Fruit fly (Drosophila melanogaster) whole organism, embryonic: ENCODE measurements around the gene nonC.

ENCODE experiments used
- Atf3 ChIP-seq: fragments of 200-800 bp; sonication (Bioruptor generic); optimal IDR thresholded peaks from 3 replicates; lab custom pipeline; 2016; ENCODE audit warnings: missing biosample characterization, missing genetic modification characterization
- Atf6 ChIP-seq: fragments of 200-800 bp; sonication (Bioruptor generic); IDR thresholded peaks from 2 replicates; pipeline ENCODE4 v1.3.6; 2022; ENCODE audit warnings: missing biosample characterization, missing genetic modification characterization
- C15 ChIP-seq: fragments of 200-800 bp; sonication (Bioruptor generic); IDR thresholded peaks from 3 replicates; pipeline ENCODE4 v1.3.6; 2022; ENCODE audit warnings: missing biosample characterization, missing genetic modification characterization
- CG11093 ChIP-seq: fragments of 200-800 bp; sonication (Bioruptor generic); IDR thresholded peaks from 3 replicates; pipeline ENCODE4 v1.3.6; 2022; ENCODE audit warnings: missing biosample characterization, missing genetic modification characterization
- CG13775 ChIP-seq: fragments of 200-800 bp; sonication (Bioruptor generic); optimal IDR thresholded peaks from 3 replicates; lab custom pipeline; 2017; ENCODE audit warnings: missing biosample characterization, mild to moderate bottlenecking, missing genetic modification characterization
- CG1603 ChIP-seq: fragments of 200-800 bp; sonication (Bioruptor generic); optimal IDR thresholded peaks from 2 replicates; lab custom pipeline; 2019; ENCODE audit warnings: missing biosample characterization, mild to moderate bottlenecking, missing genetic modification characterization, moderate library complexity
- CG1647 ChIP-seq: fragments of 200-800 bp; sonication (Bioruptor generic); optimal IDR thresholded peaks from 3 replicates; lab custom pipeline; 2016; ENCODE audit warnings: missing biosample characterization, missing genetic modification characterization
- CG1792 ChIP-seq: fragments of 200-800 bp; sonication (Bioruptor generic); optimal IDR thresholded peaks from 2 replicates; lab custom pipeline; 2016; ENCODE audit warnings: missing biosample characterization, missing genetic modification characterization
- CG18599 ChIP-seq: fragments of 200-800 bp; sonication (Bioruptor generic); optimal IDR thresholded peaks from 3 replicates; lab custom pipeline; 2017; ENCODE audit warnings: missing biosample characterization, missing genetic modification characterization, mild to moderate bottlenecking, moderate library complexity, missing genetic modification reagents
- CG18619 ChIP-seq: fragments of 200-800 bp; sonication (Bioruptor generic); optimal IDR thresholded peaks from 3 replicates; lab custom pipeline; 2017; ENCODE audit warnings: missing biosample characterization, mild to moderate bottlenecking, missing genetic modification characterization
- CG30403 ChIP-seq: fragments of 200-800 bp; sonication (Bioruptor generic); optimal IDR thresholded peaks from 3 replicates; lab custom pipeline; 2016; ENCODE audit warnings: missing biosample characterization, missing genetic modification characterization
- CG30431 ChIP-seq: fragments of 200-800 bp; sonication (Bioruptor generic); optimal IDR thresholded peaks from 2 replicates; lab custom pipeline; 2017; ENCODE audit warnings: missing biosample characterization, missing genetic modification characterization
- CG3995 ChIP-seq: fragments of 200-800 bp; sonication (Bioruptor generic); optimal IDR thresholded peaks from 3 replicates; lab custom pipeline; 2016; ENCODE audit warnings: missing biosample characterization, missing genetic modification characterization
- CG4854 ChIP-seq: fragments of 200-800 bp; sonication (Bioruptor generic); optimal IDR thresholded peaks from 2 replicates; lab custom pipeline; 2016; ENCODE audit warnings: missing biosample characterization, missing genetic modification characterization, inconsistent platforms
- CG6689 ChIP-seq: fragments of 200-800 bp; sonication (Bioruptor generic); IDR thresholded peaks from 2 replicates; pipeline ENCODE4 v1.3.6; 2022; ENCODE audit warnings: missing biosample characterization, missing genetic modification characterization
- CG6854 ChIP-seq: fragments of 200-800 bp; sonication (Bioruptor generic); optimal IDR thresholded peaks from 3 replicates; lab custom pipeline; 2017; ENCODE audit warnings: missing biosample characterization, mild to moderate bottlenecking, missing genetic modification characterization
- CG7928 ChIP-seq: fragments of 200-800 bp; sonication (Bioruptor generic); optimal IDR thresholded peaks from 2 replicates; lab custom pipeline; 2017; ENCODE audit warnings: missing biosample characterization, mild to moderate bottlenecking, missing genetic modification characterization
- CG8478 ChIP-seq: fragments of >200 bp; optimal IDR thresholded peaks from 2 replicates; lab custom pipeline; 2018
- CG8765 ChIP-seq: fragments of 200-800 bp; sonication (Bioruptor generic); IDR thresholded peaks from 2 replicates; pipeline ENCODE4 v1.3.6; 2022; ENCODE audit warnings: missing biosample characterization, missing genetic modification characterization
- Dip2 ChIP-seq: fragments of 200-800 bp; sonication (Bioruptor generic); IDR thresholded peaks from 2 replicates; pipeline ENCODE4 v1.3.6; 2022; ENCODE audit warnings: missing biosample characterization, missing genetic modification characterization
- HLH54F ChIP-seq: fragments of 200-800 bp; sonication (Bioruptor generic); optimal IDR thresholded peaks from 3 replicates; lab custom pipeline; 2016; ENCODE audit warnings: missing biosample characterization, missing genetic modification characterization
- Kr ChIP-seq: fragments of 200-800 bp; sonication (Bioruptor generic); optimal IDR thresholded peaks from 2 replicates; lab custom pipeline; 2017; ENCODE audit warnings: missing biosample characterization, mild to moderate bottlenecking, missing genetic modification characterization
- Mes4 ChIP-seq: fragments of 200-800 bp; sonication (Bioruptor generic); optimal IDR thresholded peaks from 2 replicates; lab custom pipeline; 2016; ENCODE audit warnings: missing biosample characterization, missing genetic modification characterization
- Neu2 ChIP-seq: fragments of 200-800 bp; sonication (Bioruptor generic); optimal IDR thresholded peaks from 3 replicates; lab custom pipeline; 2016; ENCODE audit warnings: missing biosample characterization, missing genetic modification characterization, borderline replicate concordance
- Side ChIP-seq: fragments of 200-800 bp; sonication (Bioruptor generic); optimal IDR thresholded peaks from 2 replicates; lab custom pipeline; 2016; ENCODE audit warnings: missing biosample characterization, missing genetic modification characterization
- Usf ChIP-seq: fragments of 200-800 bp; sonication (Bioruptor generic); optimal IDR thresholded peaks from 2 replicates; lab custom pipeline; 2017; ENCODE audit warnings: missing genotype, missing biosample characterization, missing genetic modification characterization
- ara ChIP-seq: fragments of 200-800 bp; sonication (Bioruptor generic); IDR thresholded peaks from 2 replicates; pipeline ENCODE4 v1.3.6; 2022; ENCODE audit warnings: missing biosample characterization, missing genetic modification characterization
- ato ChIP-seq: fragments of 200-800 bp; sonication (Bioruptor generic); IDR thresholded peaks from 2 replicates; pipeline ENCODE4 v1.3.6; 2022; ENCODE audit warnings: missing biosample characterization, missing genetic modification characterization; ENCODE audit not compliant: partially characterized antibody
- bbx ChIP-seq: fragments of 200-800 bp; sonication (Bioruptor generic); IDR thresholded peaks from 2 replicates; pipeline ENCODE4 v1.3.6; 2022; ENCODE audit warnings: missing biosample characterization, missing genetic modification characterization; ENCODE audit not compliant: partially characterized antibody
- bcd ChIP-seq: fragments of 200-800 bp; sonication (Bioruptor generic); optimal IDR thresholded peaks from 2 replicates; lab custom pipeline; 2017; ENCODE audit warnings: missing biosample characterization, mild to moderate bottlenecking, missing genetic modification characterization
- chn ChIP-seq: fragments of 200-800 bp; sonication (Bioruptor generic); optimal IDR thresholded peaks from 2 replicates; lab custom pipeline; 2016; ENCODE audit warnings: missing biosample characterization, missing genetic modification characterization
- cwo ChIP-seq: fragments of 200-800 bp; sonication (Bioruptor generic); optimal IDR thresholded peaks from 3 replicates; lab custom pipeline; 2017; ENCODE audit warnings: missing biosample characterization, missing genetic modification characterization, mild to moderate bottlenecking, moderate library complexity, missing genetic modification reagents
- fru ChIP-seq: fragments of >200 bp; optimal IDR thresholded peaks from 2 replicates; lab custom pipeline; 2017
- gsb ChIP-seq: fragments of 200-800 bp; sonication (Bioruptor generic); IDR thresholded peaks from 2 replicates; pipeline ENCODE4 v1.3.6; 2022; ENCODE audit warnings: missing biosample characterization, missing genetic modification characterization
- hb ChIP-seq: fragments of 200-800 bp; sonication (Bioruptor generic); IDR thresholded peaks from 3 replicates; pipeline ENCODE4 v1.3.6; 2022; ENCODE audit warnings: missing biosample characterization, missing genetic modification characterization; ENCODE audit not compliant: partially characterized antibody
- insv ChIP-seq, 2 experiments: fragments of 200-800 bp; sonication (Bioruptor generic); optimal IDR thresholded peaks; 3 replicates each; lab custom pipeline; 2016 to 2018; ENCODE audit warnings: missing biosample characterization in 2 of 2, missing genetic modification characterization in 2 of 2
- kay ChIP-seq: fragments of 200-800 bp; sonication (Bioruptor generic); optimal IDR thresholded peaks from 2 replicates; lab custom pipeline; 2016; ENCODE audit warnings: missing biosample characterization, missing genetic modification characterization
- ken ChIP-seq: fragments of 200-800 bp; sonication (Bioruptor generic); IDR thresholded peaks from 3 replicates; pipeline ENCODE4 v1.3.6; 2022; ENCODE audit warnings: missing biosample characterization, missing genetic modification characterization
- klu ChIP-seq: fragments of 200-800 bp; sonication (Bioruptor generic); IDR thresholded peaks from 2 replicates; pipeline ENCODE4 v1.3.6; 2022; ENCODE audit warnings: missing biosample characterization, missing genetic modification characterization
- kni ChIP-seq: fragments of 200-800 bp; sonication (Bioruptor generic); optimal IDR thresholded peaks from 3 replicates; lab custom pipeline; 2017; ENCODE audit warnings: mild to moderate bottlenecking, missing biosample characterization, missing genetic modification reagents, missing genetic modification characterization
- knrl ChIP-seq: fragments of 200-800 bp; sonication (Bioruptor generic); IDR thresholded peaks from 3 replicates; pipeline ENCODE4 v1.3.6; 2022; ENCODE audit warnings: missing biosample characterization, missing genetic modification characterization; ENCODE audit not compliant: partially characterized antibody
- pho ChIP-seq: fragments of 200-800 bp; sonication (Bioruptor generic); optimal IDR thresholded peaks from 2 replicates; lab custom pipeline; 2016; ENCODE audit warnings: missing biosample characterization, missing genetic modification characterization
- ro ChIP-seq: fragments of 200-800 bp; sonication (Bioruptor generic); IDR thresholded peaks from 2 replicates; pipeline ENCODE4 v1.3.6; 2022; ENCODE audit warnings: missing biosample characterization, missing genetic modification characterization
- sens ChIP-seq: fragments of 200-800 bp; sonication (Bioruptor generic); peaks from one replicate; lab custom pipeline; 2016; ENCODE audit warnings: missing biosample characterization, missing genetic modification characterization
- sens-2 ChIP-seq: fragments of 200-800 bp; sonication (Bioruptor generic); IDR thresholded peaks from 2 replicates; pipeline ENCODE4 v1.3.6; 2022; ENCODE audit warnings: missing biosample characterization, missing genetic modification characterization
- sisA ChIP-seq: fragments of 200-800 bp; sonication (Bioruptor generic); IDR thresholded peaks from 2 replicates; pipeline ENCODE4 v1.3.6; 2022; ENCODE audit warnings: missing biosample characterization, missing genetic modification characterization
- stwl ChIP-seq: fragments of 200-800 bp; sonication (Bioruptor generic); optimal IDR thresholded peaks from 3 replicates; lab custom pipeline; 2018; ENCODE audit warnings: missing biosample characterization, mild to moderate bottlenecking, missing genetic modification characterization, moderate library complexity
- tna ChIP-seq: fragments of 200-800 bp; sonication (Bioruptor generic); IDR thresholded peaks from 2 replicates; pipeline ENCODE4 v1.3.6; 2022; ENCODE audit warnings: missing biosample characterization, missing genetic modification characterization; ENCODE audit not compliant: partially characterized antibody
- unc-4 ChIP-seq: fragments of 200-800 bp; sonication (Bioruptor generic); IDR thresholded peaks from 2 replicates; pipeline ENCODE4 v1.3.6; 2022; ENCODE audit warnings: missing biosample characterization, missing genetic modification characterization; ENCODE audit not compliant: partially characterized antibody
- yki ChIP-seq: fragments of >200 bp; optimal IDR thresholded peaks from 3 replicates; lab custom pipeline; 2018

nonC gene

dm6 chrX:6867175-6868023, 43.1 kb downstream of the nonC start, which contains the start of gene CG14434 (continued):
- TF ChIP-seq klu (GFP tag; lab: Robert Waterston, UW) (peak; percentile 45; the same call in 1 of the 2 replicates), CG1792 (GFP tag; lab: Kevin White, UChicago) (peak; percentile 31), Dip2 (no peak), yki (lab: Kevin White, UChicago) (no peak), Side (peak; percentile 52), CG6689 (peak; percentile 72), CG7928 (GFP tag; lab: Kevin White, UChicago) (peak; percentile 45), CG1603 (peak; percentile 12), Mes4 (GFP tag; lab: Kevin White, UChicago) (peak; percentile 17), bbx (peak; percentile 49), Kr (GFP tag; lab: Kevin White, UChicago) (no peak), sisA (GFP tag; lab: Robert Waterston, UW) (peak; percentile 58; the same call in 1 of the 2 replicates), ken (GFP tag; lab: Robert Waterston, UW) (peak; percentile 49; the same call in 1 of the 3 replicates), Atf6 (GFP tag; lab: Robert Waterston, UW) (no peak), kni (GFP tag; lab: Kevin White, UChicago) (no peak), fru (lab: Kevin White, UChicago) (no peak), CG18619 (peak; percentile 90), Usf (GFP tag; lab: Kevin White, UChicago) (peak; percentile 75), CG13775 (GFP tag; lab: Kevin White, UChicago) (peak; percentile 88), Atf3 (GFP tag; lab: Kevin White, UChicago) (peak; percentile 33), sens (peak; percentile 97), sens-2 (GFP tag; lab: Robert Waterston, UW) (no peak), gsb (GFP tag; lab: Robert Waterston, UW) (no peak), insv (GFP tag; optimal IDR thresholded peaks at IDR 0.05; lab: Kevin White, UChicago) (peak in 1 of 2 experiments; percentile 42), tna (GFP tag; lab: Robert Waterston, UW) (no peak), CG30403 (GFP tag; lab: Kevin White, UChicago) (peak; percentile 90), ara (GFP tag; lab: Robert Waterston, UW) (peak; percentile 24; the same call in 1 of the 2 replicates), knrl (GFP tag; lab: Robert Waterston, UW) (no peak), CG6854 (peak; percentile 62), Neu2 (GFP tag; lab: Kevin White, UChicago) (no peak), CG4854 (GFP tag; lab: Kevin White, UChicago) (peak; percentile 40), CG18599 (GFP tag; lab: Kevin White, UChicago) (peak; percentile 78), stwl (tag; lab: Kevin White, UChicago) (no peak), hb (GFP tag; lab: Robert Waterston, UW) (no peak), kay (peak; percentile 60), HLH54F (GFP tag; lab: Kevin White, UChicago) (peak; percentile 60), CG8765 (no peak), unc-4 (no peak), CG30431 (GFP tag; lab: Kevin White, UChicago) (peak; percentile 77), CG11093 (GFP tag; lab: Robert Waterston, UW) (no peak; the same call in 2 of the 3 replicates), cwo (GFP tag; lab: Kevin White, UChicago) (peak; percentile 55), C15 (no peak), pho (GFP tag; lab: Kevin White, UChicago) (peak; percentile 44), CG8478 (lab: Kevin White, UChicago) (no peak), chn (GFP tag; lab: Kevin White, UChicago) (peak; percentile 55), bcd (peak; percentile 85), ro (GFP tag; lab: Robert Waterston, UW) (no peak), CG3995 (peak; percentile 34), ato (GFP tag; lab: Robert Waterston, UW) (no peak), CG1647 (GFP tag; lab: Kevin White, UChicago) (no peak)
